Fruit fly (Drosophila melanogaster) whole organism, wandering third instar larva: Measurements from ENCODE around the gene CG5122.

Source experiments
- Abd-B ChIP-seq: fragments of >200 bp; optimal IDR thresholded peaks from 2 replicates; lab custom pipeline; 2017; ENCODE audit warnings: missing biosample characterization, missing genetic modification characterization
- h ChIP-seq: fragments of 200-800 bp; sonication (Bioruptor generic); optimal IDR thresholded peaks from 3 replicates; lab custom pipeline; 2016; ENCODE audit warnings: missing biosample characterization, mild to moderate bottlenecking, missing genetic modification characterization

DNA sequence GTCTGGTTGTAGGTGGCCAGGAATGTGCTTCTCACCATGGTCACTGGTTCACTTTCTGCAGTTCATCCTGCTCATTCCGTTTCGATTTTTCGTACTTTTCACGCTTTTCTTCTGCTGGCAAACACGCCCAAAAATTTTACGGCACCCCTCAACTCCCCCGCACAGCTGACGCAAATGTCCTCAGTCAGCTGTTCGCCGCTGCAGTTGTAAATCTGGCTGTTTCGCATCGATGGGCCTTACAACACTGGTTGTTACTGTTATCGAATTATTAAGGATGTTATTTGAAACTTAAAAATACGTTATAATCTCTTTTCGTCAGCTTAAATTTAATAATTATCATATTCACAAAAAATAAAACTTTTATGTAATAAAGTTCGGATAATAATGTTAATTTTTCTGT lies 52.0 kb downstream of the CG5122 start, which contains the start of gene Mgat3:
- TF ChIP-seq h (GFP tag; lab: Kevin White, UChicago) = no peak
- TF ChIP-seq Abd-B (GFP tag; lab: Kevin White, UChicago) = no peak
